Fruit fly (Drosophila melanogaster): Measurements from ENCODE around the gene NimB5.

DNA sequence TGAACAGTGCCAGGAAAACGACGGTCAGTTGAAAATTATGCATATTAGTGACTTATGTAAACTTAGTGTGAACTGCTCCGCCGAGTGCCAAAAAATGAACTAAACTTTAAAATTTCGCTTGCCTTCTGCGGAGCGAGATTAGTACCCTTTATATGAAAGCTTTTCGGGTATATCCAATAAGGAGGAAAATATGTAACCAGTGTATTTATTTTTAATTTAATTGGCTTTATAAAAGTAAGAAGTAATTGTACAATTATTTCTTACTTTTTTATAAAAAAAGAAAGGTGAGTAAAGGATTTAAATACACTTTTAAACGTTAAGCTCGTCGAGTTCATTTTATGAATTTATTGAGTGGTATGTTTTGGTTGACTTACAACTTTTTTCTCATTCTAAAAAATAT is 2.9 kb downstream of the NimB5 start, which contains the start of gene He:
- TF ChIP-seq CG1620 (GFP tag; optimal IDR thresholded peaks at IDR 0.05) (no peak), tj (GFP tag; optimal IDR thresholded peaks at IDR 0.05) (no peak), CG5204 (GFP tag; optimal IDR thresholded peaks at IDR 0.05) (no peak), toe (GFP tag; optimal IDR thresholded peaks at IDR 0.05) (no peak), kay (GFP tag; ENCODE audit: borderline replicate concordance) (no peak), CG7045 (GFP tag; optimal IDR thresholded peaks at IDR 0.05) (no peak), CG11617 (GFP tag; optimal IDR thresholded peaks at IDR 0.05) (no peak), cic (GFP tag; optimal IDR thresholded peaks at IDR 0.05) (no peak)

All from whole organism, adult.